Fruit fly (Drosophila melanogaster): ENCODE data around the gene Cpr35B.

Cpr35B gene

dm6 chr2L:14397067-14397598 lies 27.9 kb downstream of the Cpr35B start:
- TF ChIP-seq CG3065 (GFP tag; optimal IDR thresholded peaks at IDR 0.05) = no peak
- no peak for TF ChIP-seq lmd (GFP tag; IDR thresholded peaks at IDR 0.05)
- no peak for TF ChIP-seq her (GFP tag; optimal IDR thresholded peaks at IDR 0.05)
- peak in 1 of 2 experiments; percentile 60 for TF ChIP-seq Pdp1 (GFP tag; optimal IDR thresholded peaks at IDR 0.05)
- TF ChIP-seq CG1529 (GFP tag; optimal IDR thresholded peaks at IDR 0.05) = no peak
- peak; percentile 65 for TF ChIP-seq oc (tag; optimal IDR thresholded peaks at IDR 0.05)
- TF ChIP-seq vvl (GFP tag; IDR thresholded peaks at IDR 0.05) = peak; percentile 14; the same call in 1 of the 2 replicates
- TF ChIP-seq Aef1 (GFP tag; IDR thresholded peaks at IDR 0.05) = no peak
- no peak for TF ChIP-seq ham (GFP tag; IDR thresholded peaks at IDR 0.05)
- no peak for TF ChIP-seq CG11085 (GFP tag; IDR thresholded peaks at IDR 0.05)
- no peak for TF ChIP-seq az2 (GFP tag; optimal IDR thresholded peaks at IDR 0.05)
- peak; percentile 52 for TF ChIP-seq Med (GFP tag)
- TF ChIP-seq abd-A (tag; optimal IDR thresholded peaks at IDR 0.05) = peak; percentile 34
- TF ChIP-seq sna (GFP tag; IDR thresholded peaks at IDR 0.05; ENCODE audit: partially characterized antibody) = no peak
- TF ChIP-seq cg (GFP tag; optimal IDR thresholded peaks at IDR 0.05) = no peak
- TF ChIP-seq sqz (GFP tag; optimal IDR thresholded peaks at IDR 0.05) = peak; percentile 3
- no peak for TF ChIP-seq CG10431 (GFP tag; optimal IDR thresholded peaks at IDR 0.05)
- peak; percentile 31 for TF ChIP-seq sens (GFP tag)
- 0 out of 4 replicates have a peak, but pooled peaks have one; percentile 14 for TF ChIP-seq chinmo (GFP tag; IDR thresholded peaks at IDR 0.05; ENCODE audit: partially characterized antibody)
- TF ChIP-seq Nf-YA (GFP tag; IDR thresholded peaks at IDR 0.05) = no peak

- TF ChIP-seq CG6689 (GFP tag; IDR thresholded peaks at IDR 0.05) = no peak
- TF ChIP-seq CG4360 (GFP tag; IDR thresholded peaks at IDR 0.05) = peak; percentile 28; the same call in 1 of the 2 replicates
- no peak for TF ChIP-seq Usf (GFP tag; optimal IDR thresholded peaks at IDR 0.05)
- no peak for TF ChIP-seq CG4730 (GFP tag; IDR thresholded peaks at IDR 0.05)
- TF ChIP-seq nmo (GFP tag; optimal IDR thresholded peaks at IDR 0.05) = no peak
- no peak for TF ChIP-seq CG17802 (tag; optimal IDR thresholded peaks at IDR 0.05)
- no peak for TF ChIP-seq seq (GFP tag; IDR thresholded peaks at IDR 0.05)
- no peak for TF ChIP-seq danr (GFP tag; IDR thresholded peaks at IDR 0.05)
- TF ChIP-seq fd3F (GFP tag; optimal IDR thresholded peaks at IDR 0.05) = peak; percentile 14
- TF ChIP-seq lilli (GFP tag; optimal IDR thresholded peaks at IDR 0.05) = no peak
- no peak for TF ChIP-seq ERR (GFP tag; optimal IDR thresholded peaks at IDR 0.05)
- no peak for TF ChIP-seq ham (GFP tag; IDR thresholded peaks at IDR 0.05)
- no peak for TF ChIP-seq psq (GFP tag; optimal IDR thresholded peaks at IDR 0.05)
- no peak for TF ChIP-seq fd64A (GFP tag; optimal IDR thresholded peaks at IDR 0.05)
- TF ChIP-seq Fer1 (GFP tag; optimal IDR thresholded peaks at IDR 0.05) = peak; percentile 17
- TF ChIP-seq CG6854 (GFP tag; optimal IDR thresholded peaks at IDR 0.05) = no peak
- TF ChIP-seq CG6765 (GFP tag; optimal IDR thresholded peaks at IDR 0.05) = peak; percentile 15
- peak; percentile 2 for TF ChIP-seq Asciz (GFP tag; optimal IDR thresholded peaks at IDR 0.05)
- no peak for TF ChIP-seq Scr (GFP tag; IDR thresholded peaks at IDR 0.05; ENCODE audit: partially characterized antibody)
- 0 out of 3 replicates have a peak, but pooled peaks have one; percentile 36 for TF ChIP-seq CG2199 (GFP tag; IDR thresholded peaks at IDR 0.05)
- no peak for TF ChIP-seq CG7271 (tag; optimal IDR thresholded peaks at IDR 0.05)
- TF ChIP-seq CG3065 (GFP tag; optimal IDR thresholded peaks at IDR 0.05) = no peak
- no peak for TF ChIP-seq CG13624 (GFP tag; optimal IDR thresholded peaks at IDR 0.05)
- no peak for TF ChIP-seq ind (GFP tag; optimal IDR thresholded peaks at IDR 0.05)
- TF ChIP-seq Ravus (GFP tag; IDR thresholded peaks at IDR 0.05) = no peak
- no peak for TF ChIP-seq Atf-2 (GFP tag; optimal IDR thresholded peaks at IDR 0.05)
- peak; percentile 16 for TF ChIP-seq kni (GFP tag; optimal IDR thresholded peaks at IDR 0.05)
- TF ChIP-seq tll (GFP tag; optimal IDR thresholded peaks at IDR 0.05) = no peak
- no peak for TF ChIP-seq hkb (optimal IDR thresholded peaks at IDR 0.05)
- TF ChIP-seq hkb (GFP tag; IDR thresholded peaks at IDR 0.05) = 0 out of 2 replicates have a peak, but pooled peaks have one; percentile 27
- TF ChIP-seq Fer3 (tag; optimal IDR thresholded peaks at IDR 0.05) = no peak
- peak; percentile 31 for TF ChIP-seq CG2678 (tag; optimal IDR thresholded peaks at IDR 0.05)
- TF ChIP-seq CG11504 (tag; optimal IDR thresholded peaks at IDR 0.05) = no peak
Measured at dm6 chr2L:14396263-14396662, 28.7 kb downstream of the Cpr35B start.

All from whole organism, embryonic.